Fruit fly (Drosophila melanogaster) whole organism, embryonic: ENCODE results near the gene CG33941.
A peak's percentile ranks its signal among the peaks of the same experiment; 100 is the strongest.

Source experiments
- BEAF-32 ChIP-seq: fragments of 200-800 bp; sonication (Bioruptor generic); optimal IDR thresholded peaks from 3 replicates; lab custom pipeline; 2017; ENCODE audit warnings: missing biosample characterization, missing genetic modification characterization, mild to moderate bottlenecking, moderate library complexity, missing genetic modification reagents
- Bteb2 ChIP-seq: fragments of 200-800 bp; sonication (Bioruptor generic); optimal IDR thresholded peaks from 2 replicates; lab custom pipeline; 2016; ENCODE audit warnings: missing biosample characterization, missing genetic modification characterization
- CG10959 ChIP-seq: fragments of 200-800 bp; sonication (Bioruptor generic); IDR thresholded peaks from 2 replicates; pipeline ENCODE4 v1.3.6; 2022; ENCODE audit warnings: missing biosample characterization, missing genetic modification characterization
- CG12219 ChIP-seq: fragments of 200-800 bp; sonication (Bioruptor generic); optimal IDR thresholded peaks from 3 replicates; lab custom pipeline; 2018; ENCODE audit warnings: missing biosample characterization, mild to moderate bottlenecking, missing genetic modification characterization
- CG12769 ChIP-seq: fragments of 200-800 bp; sonication (Bioruptor generic); optimal IDR thresholded peaks from 2 replicates; lab custom pipeline; 2019; ENCODE audit warnings: missing biosample characterization, mild to moderate bottlenecking, missing genetic modification characterization, moderate library complexity
- CG13123 ChIP-seq: fragments of 200-800 bp; sonication (Bioruptor generic); optimal IDR thresholded peaks from 2 replicates; lab custom pipeline; 2016; ENCODE audit warnings: missing biosample characterization, missing genetic modification characterization
- CG13287 ChIP-seq: fragments of 200-800 bp; sonication (Bioruptor generic); IDR thresholded peaks from 2 replicates; pipeline ENCODE4 v1.3.6; 2022; ENCODE audit warnings: missing biosample characterization, missing genetic modification characterization; ENCODE audit not compliant: partially characterized antibody
- CG13894 ChIP-seq: fragments of 200-800 bp; sonication (Bioruptor generic); optimal IDR thresholded peaks from 3 replicates; lab custom pipeline; 2018; ENCODE audit warnings: missing biosample characterization, mild to moderate bottlenecking, missing genetic modification characterization, moderate library complexity
- CG17829 ChIP-seq: fragments of 200-800 bp; optimal IDR thresholded peaks from 2 replicates; lab custom pipeline; 2019; ENCODE audit warnings: missing biosample characterization, mild to moderate bottlenecking, missing genetic modification characterization, moderate library complexity
- CG18262 ChIP-seq: fragments of 200-800 bp; optimal IDR thresholded peaks from 3 replicates; lab custom pipeline; 2019; ENCODE audit warnings: missing biosample characterization, mild to moderate bottlenecking, missing genetic modification characterization, moderate library complexity
- CG18599 ChIP-seq: fragments of 200-800 bp; sonication (Bioruptor generic); optimal IDR thresholded peaks from 3 replicates; lab custom pipeline; 2017; ENCODE audit warnings: missing biosample characterization, missing genetic modification characterization, mild to moderate bottlenecking, moderate library complexity, missing genetic modification reagents
- CG2129 ChIP-seq: fragments of 200-800 bp; sonication (Bioruptor generic); IDR thresholded peaks from 2 replicates; pipeline ENCODE4 v1.3.6; 2022; ENCODE audit warnings: missing biosample characterization, missing genetic modification characterization; ENCODE audit not compliant: partially characterized antibody
- CG31441 ChIP-seq: fragments of 200-800 bp; sonication (Bioruptor generic); IDR thresholded peaks from 2 replicates; pipeline ENCODE4 v1.3.6; 2022; ENCODE audit warnings: missing biosample characterization, missing genetic modification characterization
- CG32772 ChIP-seq: fragments of 200-800 bp; sonication (Bioruptor generic); IDR thresholded peaks from 2 replicates; pipeline ENCODE4 v1.3.6; 2022; ENCODE audit warnings: missing biosample characterization, missing genetic modification characterization
- CG3407 ChIP-seq: fragments of 200-800 bp; sonication (Bioruptor generic); optimal IDR thresholded peaks from 2 replicates; lab custom pipeline; 2018; ENCODE audit warnings: missing biosample characterization, mild to moderate bottlenecking, missing genetic modification characterization
- CG34376 ChIP-seq: fragments of 200-800 bp; sonication (Bioruptor generic); optimal IDR thresholded peaks from 2 replicates; lab custom pipeline; 2018; ENCODE audit warnings: missing biosample characterization, mild to moderate bottlenecking, missing genetic modification characterization
- CG4854 ChIP-seq: fragments of 200-800 bp; sonication (Bioruptor generic); optimal IDR thresholded peaks from 2 replicates; lab custom pipeline; 2016; ENCODE audit warnings: missing biosample characterization, missing genetic modification characterization, inconsistent platforms
- CG7556 ChIP-seq: fragments of 200-800 bp; sonication (Bioruptor generic); optimal IDR thresholded peaks from 2 replicates; lab custom pipeline; 2017; ENCODE audit warnings: missing biosample characterization, mild to moderate bottlenecking, missing genetic modification characterization
- HLHmδ ChIP-seq: fragments of 200-800 bp; sonication (Bioruptor generic); optimal IDR thresholded peaks from 2 replicates; lab custom pipeline; 2018; ENCODE audit warnings: missing biosample characterization, mild to moderate bottlenecking, missing genetic modification characterization, moderate library complexity
- Hr39 ChIP-seq: fragments of >200 bp; optimal IDR thresholded peaks from 2 replicates; lab custom pipeline; 2017
- Lhr ChIP-seq: fragments of 200-800 bp; sonication (Bioruptor generic); optimal IDR thresholded peaks from 3 replicates; lab custom pipeline; 2017; ENCODE audit warnings: mild to moderate bottlenecking, missing biosample characterization, missing genetic modification reagents, missing genetic modification characterization
- Max ChIP-seq: fragments of 200-800 bp; sonication (Bioruptor generic); optimal IDR thresholded peaks from 2 replicates; lab custom pipeline; 2016; ENCODE audit warnings: missing biosample characterization, mild to moderate bottlenecking, missing genetic modification characterization
- Neu2 ChIP-seq: fragments of 200-800 bp; sonication (Bioruptor generic); optimal IDR thresholded peaks from 3 replicates; lab custom pipeline; 2016; ENCODE audit warnings: missing biosample characterization, missing genetic modification characterization, borderline replicate concordance
- Nf-YA ChIP-seq: fragments of 200-800 bp; sonication (Bioruptor generic); IDR thresholded peaks from 2 replicates; pipeline ENCODE4 v1.3.6; 2022; ENCODE audit warnings: missing biosample characterization, missing genetic modification characterization
- Opbp ChIP-seq: fragments of 200-800 bp; sonication (Bioruptor generic); IDR thresholded peaks from 3 replicates; pipeline ENCODE4 v1.3.6; 2022; ENCODE audit warnings: missing biosample characterization, missing genetic modification characterization; ENCODE audit not compliant: partially characterized antibody
- Poxn ChIP-seq: fragments of 200-800 bp; sonication (Bioruptor generic); IDR thresholded peaks from 2 replicates; pipeline ENCODE4 v1.3.6; 2022; ENCODE audit warnings: missing biosample characterization, missing genetic modification characterization
- Sry-δ ChIP-seq: fragments of 200-800 bp; sonication (Bioruptor generic); optimal IDR thresholded peaks from 2 replicates; lab custom pipeline; 2016; ENCODE audit warnings: missing biosample characterization, missing genetic modification characterization
- Ssrp ChIP-seq: fragments of 200-800 bp; sonication (Bioruptor generic); optimal IDR thresholded peaks from 2 replicates; lab custom pipeline; 2018; ENCODE audit warnings: missing biosample characterization, mild to moderate bottlenecking, missing genetic modification characterization, moderate library complexity
- Vsx1 ChIP-seq: fragments of 200-800 bp; sonication (Bioruptor generic); optimal IDR thresholded peaks from 2 replicates; lab custom pipeline; 2017; ENCODE audit warnings: missing biosample characterization, mild to moderate bottlenecking, missing genetic modification characterization, missing genetic modification reagents
- ara ChIP-seq: fragments of 200-800 bp; sonication (Bioruptor generic); IDR thresholded peaks from 2 replicates; pipeline ENCODE4 v1.3.6; 2022; ENCODE audit warnings: missing biosample characterization, missing genetic modification characterization
- chif ChIP-seq, 2 experiments: fragments of 200-800 bp; sonication (Bioruptor generic); optimal IDR thresholded peaks; 3 replicates each; lab custom pipeline; 2016; ENCODE audit warnings: missing biosample characterization in 2 of 2, missing genetic modification characterization in 2 of 2
- ci ChIP-seq: fragments of 200-800 bp; sonication (Bioruptor generic); IDR thresholded peaks from 3 replicates; pipeline ENCODE4 v1.3.6; 2022; ENCODE audit warnings: missing biosample characterization, missing genetic modification characterization
- dimm ChIP-seq: fragments of 200-800 bp; sonication (Bioruptor generic); IDR thresholded peaks from 2 replicates; pipeline ENCODE4 v1.3.6; 2022; ENCODE audit warnings: missing biosample characterization, missing genetic modification characterization
- dysf ChIP-seq: fragments of 200-800 bp; sonication (Bioruptor generic); IDR thresholded peaks from 3 replicates; pipeline ENCODE4 v1.3.6; 2022; ENCODE audit warnings: missing biosample characterization, missing genetic modification characterization
- ems ChIP-seq: fragments of 200-800 bp; sonication (Bioruptor generic); optimal IDR thresholded peaks from 3 replicates; lab custom pipeline; 2016; ENCODE audit warnings: missing biosample characterization, missing genetic modification characterization
- esg ChIP-seq: fragments of 200-800 bp; sonication (Bioruptor generic); conservative IDR thresholded peaks from 2 replicates; pipeline ENCODE4 v1.3.6; 2022; ENCODE audit warnings: missing biosample characterization, missing genetic modification characterization
- fd3F ChIP-seq: fragments of 200-800 bp; sonication (Bioruptor generic); optimal IDR thresholded peaks from 2 replicates; lab custom pipeline; 2018; ENCODE audit warnings: missing biosample characterization, mild to moderate bottlenecking, missing genetic modification characterization, moderate library complexity
- gro ChIP-seq: fragments of 200-800 bp; sonication (Bioruptor generic); optimal IDR thresholded peaks from 2 replicates; lab custom pipeline; 2016; ENCODE audit warnings: missing biosample characterization, missing genetic modification characterization
- hth ChIP-seq: fragments of >200 bp; optimal IDR thresholded peaks from 2 replicates; lab custom pipeline; 2017; ENCODE audit warnings: inconsistent platforms
- ken ChIP-seq: fragments of 200-800 bp; sonication (Bioruptor generic); IDR thresholded peaks from 3 replicates; pipeline ENCODE4 v1.3.6; 2022; ENCODE audit warnings: missing biosample characterization, missing genetic modification characterization
- klu ChIP-seq: fragments of 200-800 bp; sonication (Bioruptor generic); IDR thresholded peaks from 2 replicates; pipeline ENCODE4 v1.3.6; 2022; ENCODE audit warnings: missing biosample characterization, missing genetic modification characterization
- nerfin-2 ChIP-seq: fragments of 200-800 bp; sonication (Bioruptor generic); IDR thresholded peaks from 2 replicates; pipeline ENCODE4 v1.3.6; 2022; ENCODE audit warnings: missing biosample characterization, missing genetic modification characterization; ENCODE audit not compliant: partially characterized antibody
- onecut ChIP-seq: fragments of 200-800 bp; sonication (Bioruptor generic); IDR thresholded peaks from 2 replicates; pipeline ENCODE4 v1.3.6; 2022; ENCODE audit warnings: missing biosample characterization, missing genetic modification characterization
- ranshi ChIP-seq: fragments of 200-800 bp; sonication (Bioruptor generic); IDR thresholded peaks from 2 replicates; pipeline ENCODE4 v1.3.6; 2022; ENCODE audit warnings: missing biosample characterization, missing genetic modification characterization
- slbo ChIP-seq: fragments of 200-800 bp; sonication (Bioruptor generic); IDR thresholded peaks from 2 replicates; pipeline ENCODE4 v1.3.6; 2022; ENCODE audit warnings: missing biosample characterization, missing genetic modification characterization
- sob ChIP-seq: fragments of 200-800 bp; sonication (Bioruptor generic); IDR thresholded peaks from 2 replicates; pipeline ENCODE4 v1.3.6; 2022; ENCODE audit warnings: missing biosample characterization, missing genetic modification characterization
- ssp ChIP-seq: fragments of 200-800 bp; sonication (Bioruptor generic); IDR thresholded peaks from 2 replicates; pipeline ENCODE4 v1.3.6; 2022; ENCODE audit warnings: missing biosample characterization, missing genetic modification characterization
- tap ChIP-seq: fragments of 200-800 bp; optimal IDR thresholded peaks from 3 replicates; lab custom pipeline; 2019; ENCODE audit warnings: missing biosample characterization, mild to moderate bottlenecking, missing genetic modification characterization, moderate library complexity
- vfl ChIP-seq: fragments of 200-800 bp; sonication (Bioruptor generic); optimal IDR thresholded peaks from 2 replicates; lab custom pipeline; 2016; ENCODE audit warnings: missing biosample characterization, missing genetic modification characterization
- zen ChIP-seq: fragments of 200-800 bp; sonication (Bioruptor generic); optimal IDR thresholded peaks from 3 replicates; lab custom pipeline; 2018; ENCODE audit warnings: missing biosample characterization, mild to moderate bottlenecking, missing genetic modification characterization, moderate library complexity
- zfh1 ChIP-seq: fragments of 200-800 bp; sonication (Bioruptor generic); IDR thresholded peaks from 3 replicates; pipeline ENCODE4 v1.3.6; 2022; ENCODE audit warnings: missing biosample characterization, missing genetic modification characterization

Gene CG33941

dm6 chr4:486435-486834, 19.1 kb downstream of the CG33941 start (continued):
- peak; percentile 44; the same call in 1 of the 3 replicates for TF ChIP-seq dysf (GFP tag; lab: Robert Waterston, UW)
- peak; percentile 74 for TF ChIP-seq zen (tag; lab: Kevin White, UChicago)
- TF ChIP-seq tap (tag; lab: Kevin White, UChicago): peak; percentile 22
- peak; percentile 20 for TF ChIP-seq CG34376 (GFP tag; lab: Kevin White, UChicago)
- TF ChIP-seq CG2129 (GFP tag; lab: Robert Waterston, UW): peak; percentile 84
- peak; percentile 65; the same call in 1 of the 2 replicates for TF ChIP-seq sob (GFP tag; lab: Robert Waterston, UW)
- TF ChIP-seq Ssrp: peak; percentile 31
- TF ChIP-seq ems (GFP tag; lab: Kevin White, UChicago): peak; percentile 33
- TF ChIP-seq HLHmδ: no peak
- TF ChIP-seq ci: peak; percentile 56; the same call in 2 of the 3 replicates
- no peak for TF ChIP-seq Nf-YA (GFP tag; lab: Robert Waterston, UW)
- no peak for TF ChIP-seq CG18599
- peak; percentile 93 for TF ChIP-seq BEAF-32 (GFP tag; lab: Kevin White, UChicago)
- TF ChIP-seq gro: peak; percentile 74
- no peak for TF ChIP-seq Hr39 (lab: Kevin White, UChicago)
- no peak for TF ChIP-seq ranshi (GFP tag; lab: Robert Waterston, UW)
- peak; percentile 97 for TF ChIP-seq Lhr (GFP tag; lab: Kevin White, UChicago)
- TF ChIP-seq onecut: peak; percentile 39
- peak; percentile 89 for TF ChIP-seq CG13894 (tag; lab: Kevin White, UChicago)
- no peak for TF ChIP-seq ken (GFP tag; lab: Robert Waterston, UW)
- TF ChIP-seq chif (GFP tag; optimal IDR thresholded peaks at IDR 0.05; lab: Kevin White, UChicago): peak; percentile 7 to 26
- no peak for TF ChIP-seq CG32772
- no peak for TF ChIP-seq ara
- no peak for TF ChIP-seq CG12219 (GFP tag; lab: Kevin White, UChicago)
- TF ChIP-seq CG17829 (tag; lab: Kevin White, UChicago): peak; percentile 74
- TF ChIP-seq Neu2 (GFP tag; lab: Kevin White, UChicago): no peak
- no peak for TF ChIP-seq hth
- TF ChIP-seq klu (GFP tag; lab: Robert Waterston, UW): no peak
- peak; percentile 91 for TF ChIP-seq nerfin-2 (GFP tag; lab: Robert Waterston, UW)
- TF ChIP-seq CG31441 (GFP tag; lab: Robert Waterston, UW): peak; percentile 46
- peak; percentile 3 for TF ChIP-seq vfl (GFP tag; lab: Kevin White, UChicago)
- TF ChIP-seq CG12769: peak; percentile 54
- peak; percentile 24 for TF ChIP-seq CG13123 (GFP tag; lab: Kevin White, UChicago)
- TF ChIP-seq slbo: peak; percentile 65; the same call in 1 of the 2 replicates
- no peak for TF ChIP-seq esg (GFP tag; lab: Robert Waterston, UW)
- TF ChIP-seq Vsx1 (GFP tag; lab: Kevin White, UChicago): no peak
- peak; percentile 17 for TF ChIP-seq fd3F (GFP tag; lab: Kevin White, UChicago)
- peak; percentile 88 for TF ChIP-seq Sry-δ
- no peak for TF ChIP-seq dimm
- peak; percentile 39 for TF ChIP-seq CG4854 (GFP tag; lab: Kevin White, UChicago)
- peak; percentile 18 for TF ChIP-seq Bteb2 (GFP tag; lab: Kevin White, UChicago)
- TF ChIP-seq CG18262: peak; percentile 47
- peak; percentile 27 for TF ChIP-seq CG7556 (GFP tag; lab: Kevin White, UChicago)
- TF ChIP-seq zfh1 (GFP tag; lab: Robert Waterston, UW): 0 out of 3 replicates have a peak, but pooled peaks have one; percentile 36
- peak; percentile 30 for TF ChIP-seq Max (GFP tag; lab: Kevin White, UChicago)
- TF ChIP-seq ssp (GFP tag; lab: Robert Waterston, UW): no peak; the same call in 1 of the 2 replicates
- peak; percentile 95; the same call in 2 of the 3 replicates for TF ChIP-seq Opbp (GFP tag; lab: Robert Waterston, UW)
- TF ChIP-seq Poxn (GFP tag; lab: Robert Waterston, UW): no peak
- TF ChIP-seq CG13287 (GFP tag; lab: Robert Waterston, UW): peak; percentile 98
- TF ChIP-seq CG3407 (GFP tag; lab: Kevin White, UChicago): no peak
- no peak for TF ChIP-seq CG10959 (GFP tag; lab: Robert Waterston, UW)
